Worm (Caenorhabditis elegans) whole organism, mixed stage, embryonic: ENCODE measurements around the gene R10E4.6.

Source experiments
- M03D4.4 ChIP-seq: sonication (generic microtip); optimal IDR thresholded peaks from 2 replicates; lab custom pipeline; 2017; ENCODE audit warnings: mild to moderate bottlenecking, missing genetic modification characterization, missing compliant biosample characterization
- bed-3 ChIP-seq: fragments of 200-800 bp; sonication (Bioruptor generic); optimal IDR thresholded peaks from 3 replicates; lab custom pipeline; 2018; ENCODE audit warnings: mild to moderate bottlenecking, missing genetic modification characterization, moderate library complexity, missing compliant biosample characterization
- blmp-1 ChIP-seq: fragments of 150-350 bp; optimal IDR thresholded peaks from 2 replicates; lab custom pipeline; 2014; ENCODE audit warnings: missing biosample characterization, missing genetic modification characterization
- ceh-39 ChIP-seq: fragments of 150-350 bp; optimal IDR thresholded peaks from 2 replicates; lab custom pipeline; 2014; ENCODE audit warnings: missing biosample characterization, missing genetic modification characterization
- ceh-43 ChIP-seq: fragments of 200-800 bp; sonication (Bioruptor generic); optimal IDR thresholded peaks from 2 replicates; lab custom pipeline; 2018; ENCODE audit warnings: mild to moderate bottlenecking, missing genetic modification characterization, moderate library complexity, missing compliant biosample characterization
- ceh-83 ChIP-seq: fragments of 200-800 bp; sonication (Bioruptor generic); optimal IDR thresholded peaks from 2 replicates; lab custom pipeline; 2018; ENCODE audit warnings: mild to moderate bottlenecking, missing genetic modification characterization, missing compliant biosample characterization
- ces-1 ChIP-seq: fragments of 150-350 bp; optimal IDR thresholded peaks from 2 replicates; lab custom pipeline; 2014; ENCODE audit warnings: missing biosample characterization, missing genetic modification reagents, missing genetic modification characterization
- cnd-1 ChIP-seq: fragments of 200-800 bp; sonication (Bioruptor generic); optimal IDR thresholded peaks from 2 replicates; lab custom pipeline; 2018; ENCODE audit warnings: mild to moderate bottlenecking, missing genetic modification characterization, missing compliant biosample characterization
- drap-1 ChIP-seq: fragments of 200-800 bp; sonication (Bioruptor generic); optimal IDR thresholded peaks from 3 replicates; lab custom pipeline; 2018; ENCODE audit warnings: mild to moderate bottlenecking, missing genetic modification characterization, missing compliant biosample characterization
- elt-1 ChIP-seq: sonication (generic microtip); optimal IDR thresholded peaks from 2 replicates; lab custom pipeline; 2017; ENCODE audit warnings: missing genetic modification characterization, mild to moderate bottlenecking, missing compliant biosample characterization, antibody characterized with exemption, moderate library complexity, borderline replicate concordance; ENCODE audit not compliant: insufficient read depth
- elt-3 ChIP-seq: fragments of 150-350 bp; optimal IDR thresholded peaks from 2 replicates; lab custom pipeline; 2014; ENCODE audit warnings: missing biosample characterization, missing genetic modification characterization
- flh-1 ChIP-seq: fragments of 200-800 bp; sonication (Bioruptor generic); optimal IDR thresholded peaks from 2 replicates; lab custom pipeline; 2018; ENCODE audit warnings: mild to moderate bottlenecking, missing genetic modification characterization, moderate library complexity, missing compliant biosample characterization
- hlh-1 ChIP-seq: fragments of 150-350 bp; optimal IDR thresholded peaks from 2 replicates; lab custom pipeline; 2014; ENCODE audit warnings: missing biosample characterization, missing genetic modification reagents, missing genetic modification characterization
- lin-13 ChIP-seq: fragments of 150-350 bp; optimal IDR thresholded peaks from 2 replicates; lab custom pipeline; 2014; ENCODE audit warnings: missing biosample characterization, missing genetic modification characterization
- lin-32 ChIP-seq: fragments of 200-800 bp; sonication (Bioruptor generic); optimal IDR thresholded peaks from 2 replicates; lab custom pipeline; 2018; ENCODE audit warnings: mild to moderate bottlenecking, missing genetic modification characterization, missing compliant biosample characterization
- lsy-2 ChIP-seq: fragments of 150-350 bp; optimal IDR thresholded peaks from 2 replicates; lab custom pipeline; 2014; ENCODE audit warnings: missing biosample characterization, missing genetic modification characterization
- mab-5 ChIP-seq: fragments of 150-350 bp; optimal IDR thresholded peaks from 2 replicates; lab custom pipeline; 2014; ENCODE audit warnings: missing biosample characterization, missing genetic modification characterization
- mep-1 ChIP-seq: fragments of 150-350 bp; optimal IDR thresholded peaks from 2 replicates; lab custom pipeline; 2017; ENCODE audit warnings: missing biosample characterization, missing genetic modification reagents, missing genetic modification characterization, inconsistent platforms
- mls-2 ChIP-seq: sonication (generic microtip); optimal IDR thresholded peaks from 2 replicates; lab custom pipeline; 2016; ENCODE audit warnings: mild to moderate bottlenecking, missing genetic modification characterization, moderate library complexity, missing compliant biosample characterization
- nhr-2 ChIP-seq: fragments of 150-350 bp; optimal IDR thresholded peaks from 2 replicates; lab custom pipeline; 2014; ENCODE audit warnings: missing biosample characterization, missing genetic modification characterization
- nhr-237 ChIP-seq: fragments of 150-350 bp; optimal IDR thresholded peaks from 2 replicates; lab custom pipeline; 2014; ENCODE audit warnings: missing biosample characterization, missing genetic modification characterization
- nhr-28 ChIP-seq: fragments of 150-350 bp; optimal IDR thresholded peaks from 2 replicates; lab custom pipeline; 2014; ENCODE audit warnings: missing biosample characterization, missing genetic modification characterization
- nhr-76 ChIP-seq: sonication (generic microtip); optimal IDR thresholded peaks from 2 replicates; lab custom pipeline; 2017; ENCODE audit warnings: missing biosample characterization, missing genetic modification characterization
- pha-4 ChIP-seq: fragments of 150-350 bp; optimal IDR thresholded peaks from 2 replicates; lab custom pipeline; 2018; ENCODE audit warnings: missing biosample characterization, missing genetic modification reagents, missing genetic modification characterization
- sptf-1 ChIP-seq: sonication (generic microtip); optimal IDR thresholded peaks from 2 replicates; lab custom pipeline; 2017; ENCODE audit warnings: mild to moderate bottlenecking, missing genetic modification characterization, moderate library complexity, missing compliant biosample characterization
- tbx-8 ChIP-seq: fragments of 200-800 bp; sonication (Bioruptor generic); optimal IDR thresholded peaks from 2 replicates; lab custom pipeline; 2018; ENCODE audit warnings: mild to moderate bottlenecking, missing genetic modification characterization, moderate library complexity, missing compliant biosample characterization
- unc-120 ChIP-seq: sonication (generic microtip); optimal IDR thresholded peaks from 2 replicates; lab custom pipeline; 2017; ENCODE audit warnings: missing genetic modification characterization, missing compliant biosample characterization; ENCODE audit not compliant: poor library complexity, severe bottlenecking
- unc-39 ChIP-seq: fragments of 150-350 bp; optimal IDR thresholded peaks from 2 replicates; lab custom pipeline; 2014; ENCODE audit warnings: missing biosample characterization, missing genetic modification characterization
- zip-8 ChIP-seq: fragments of 150-350 bp; optimal IDR thresholded peaks from 2 replicates; lab custom pipeline; 2014; ENCODE audit warnings: missing biosample characterization, missing genetic modification characterization
- ztf-11 ChIP-seq: fragments of 150-350 bp; optimal IDR thresholded peaks from 2 replicates; lab custom pipeline; 2014; ENCODE audit warnings: missing biosample characterization, missing genetic modification characterization

Gene R10E4.6

DNA sequence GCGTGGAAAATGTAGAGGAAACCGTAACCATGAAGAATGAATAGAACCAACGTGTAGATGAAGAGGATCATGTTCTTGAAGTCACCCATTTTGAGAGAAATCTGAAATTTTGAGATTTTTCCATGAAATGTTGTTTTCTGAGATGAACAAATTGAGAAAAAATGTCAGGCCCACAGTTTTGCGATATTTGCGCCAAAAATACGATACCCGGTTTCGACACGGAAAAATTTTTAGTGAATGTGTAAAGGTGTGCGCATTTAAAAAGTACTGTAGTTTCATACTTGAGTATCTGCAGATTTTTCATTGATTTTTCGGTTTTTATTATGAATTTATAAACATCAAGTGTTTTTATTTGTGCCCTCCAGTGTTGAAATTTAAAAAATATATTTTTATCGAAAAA lies 9.1 kb downstream of the R10E4.6 start, which contains the start of gene R10E4.9:
Gene R10E4.9, minus strand, starts transcription at position 101 of the 400 bp plus-strand sequence.
- no peak for TF ChIP-seq drap-1
- TF ChIP-seq elt-3 (tag; lab: Kevin White, UChicago) = no peak
- no peak for TF ChIP-seq nhr-28 (tag; lab: Kevin White, UChicago)
- TF ChIP-seq M03D4.4 = no peak
- no peak for TF ChIP-seq nhr-76 (tag; lab: Kevin White, UChicago)
- TF ChIP-seq ceh-39 = no peak
- TF ChIP-seq bed-3 (GFP tag; lab: Kevin White, UChicago) = no peak
- TF ChIP-seq hlh-1 = no peak
- no peak for TF ChIP-seq mab-5 (tag; lab: Kevin White, UChicago)
- no peak for TF ChIP-seq cnd-1 (tag; lab: Kevin White, UChicago)
- TF ChIP-seq lin-32 (GFP tag; lab: Kevin White, UChicago) = no peak

DNA sequence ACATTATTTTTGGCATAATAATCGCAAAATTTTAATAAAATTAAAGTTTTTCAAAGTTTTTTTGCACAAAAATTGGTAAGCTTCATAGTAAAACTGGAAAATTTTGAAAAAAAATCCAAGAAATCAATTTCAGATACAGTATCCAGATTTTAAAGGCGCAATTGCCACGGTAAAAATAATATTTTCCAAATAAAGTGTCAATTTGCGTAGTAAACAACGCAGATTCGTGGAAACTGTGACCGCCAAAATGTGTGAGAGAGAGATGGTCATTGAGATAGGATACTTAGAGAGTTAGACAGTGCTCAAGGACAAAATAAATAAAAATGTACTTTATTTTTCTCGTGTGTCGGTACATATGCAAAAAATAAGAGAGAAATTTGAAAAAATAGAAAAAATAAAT lies 9.6 kb downstream of the R10E4.6 start:
- TF ChIP-seq bed-3 (GFP tag; lab: Kevin White, UChicago) (no peak), unc-39 (tag; lab: Kevin White, UChicago) (no peak), lin-32 (GFP tag; lab: Kevin White, UChicago) (no peak), ceh-39 (no peak), ces-1 (GFP tag; lab: Kevin White, UChicago) (no peak), mab-5 (tag; lab: Kevin White, UChicago) (no peak), hlh-1 (no peak), nhr-237 (tag; lab: Kevin White, UChicago) (no peak), zip-8 (tag; lab: Kevin White, UChicago) (no peak), nhr-76 (tag; lab: Kevin White, UChicago) (no peak), flh-1 (GFP tag; lab: Kevin White, UChicago) (no peak), blmp-1 (tag; lab: Kevin White, UChicago) (no peak)

DNA sequence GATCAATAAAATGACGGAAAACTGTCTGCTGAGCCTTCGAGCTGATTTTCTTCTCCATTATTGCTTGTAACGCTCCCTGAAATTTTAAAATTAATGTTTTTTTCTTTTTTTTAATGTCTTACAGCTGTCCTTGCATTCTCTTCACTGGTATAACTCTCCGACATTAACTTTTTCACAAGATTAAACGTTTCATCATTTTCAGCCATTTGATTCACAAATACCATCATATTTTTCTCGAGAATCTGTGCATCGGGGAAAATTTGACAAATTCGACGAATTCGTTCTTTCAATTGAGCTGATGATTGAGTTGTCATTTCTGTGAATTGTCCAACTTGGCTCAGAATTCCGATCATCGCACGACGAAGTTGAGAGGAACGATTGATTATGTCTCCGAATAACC lies 16.1 kb downstream of the R10E4.6 start:
- TF ChIP-seq ceh-43 (GFP tag; lab: Kevin White, UChicago) = no peak
- no peak for TF ChIP-seq flh-1 (GFP tag; lab: Kevin White, UChicago)
- no peak for TF ChIP-seq ztf-11 (tag; lab: Kevin White, UChicago)
- no peak for TF ChIP-seq zip-8 (tag; lab: Kevin White, UChicago)
- TF ChIP-seq drap-1 = no peak
- no peak for TF ChIP-seq lsy-2 (tag; lab: Kevin White, UChicago)
- TF ChIP-seq ceh-83 (GFP tag; lab: Kevin White, UChicago) = no peak
- no peak for TF ChIP-seq ces-1 (GFP tag; lab: Kevin White, UChicago)
- TF ChIP-seq unc-39 (tag; lab: Kevin White, UChicago) = no peak
- TF ChIP-seq blmp-1 (tag; lab: Kevin White, UChicago) = no peak
- no peak for TF ChIP-seq mls-2 (tag; lab: Kevin White, UChicago)
- no peak for TF ChIP-seq tbx-8 (GFP tag; lab: Kevin White, UChicago)
- TF ChIP-seq cnd-1 (tag; lab: Kevin White, UChicago) = no peak
- TF ChIP-seq lin-32 (GFP tag; lab: Kevin White, UChicago) = no peak
- no peak for TF ChIP-seq nhr-237 (tag; lab: Kevin White, UChicago)
- TF ChIP-seq unc-120 = no peak
- no peak for TF ChIP-seq elt-1 (tag; lab: Kevin White, UChicago)
- TF ChIP-seq nhr-28 (tag; lab: Kevin White, UChicago) = no peak
- no peak for TF ChIP-seq mab-5 (tag; lab: Kevin White, UChicago)
- no peak for TF ChIP-seq elt-3 (tag; lab: Kevin White, UChicago)

DNA sequence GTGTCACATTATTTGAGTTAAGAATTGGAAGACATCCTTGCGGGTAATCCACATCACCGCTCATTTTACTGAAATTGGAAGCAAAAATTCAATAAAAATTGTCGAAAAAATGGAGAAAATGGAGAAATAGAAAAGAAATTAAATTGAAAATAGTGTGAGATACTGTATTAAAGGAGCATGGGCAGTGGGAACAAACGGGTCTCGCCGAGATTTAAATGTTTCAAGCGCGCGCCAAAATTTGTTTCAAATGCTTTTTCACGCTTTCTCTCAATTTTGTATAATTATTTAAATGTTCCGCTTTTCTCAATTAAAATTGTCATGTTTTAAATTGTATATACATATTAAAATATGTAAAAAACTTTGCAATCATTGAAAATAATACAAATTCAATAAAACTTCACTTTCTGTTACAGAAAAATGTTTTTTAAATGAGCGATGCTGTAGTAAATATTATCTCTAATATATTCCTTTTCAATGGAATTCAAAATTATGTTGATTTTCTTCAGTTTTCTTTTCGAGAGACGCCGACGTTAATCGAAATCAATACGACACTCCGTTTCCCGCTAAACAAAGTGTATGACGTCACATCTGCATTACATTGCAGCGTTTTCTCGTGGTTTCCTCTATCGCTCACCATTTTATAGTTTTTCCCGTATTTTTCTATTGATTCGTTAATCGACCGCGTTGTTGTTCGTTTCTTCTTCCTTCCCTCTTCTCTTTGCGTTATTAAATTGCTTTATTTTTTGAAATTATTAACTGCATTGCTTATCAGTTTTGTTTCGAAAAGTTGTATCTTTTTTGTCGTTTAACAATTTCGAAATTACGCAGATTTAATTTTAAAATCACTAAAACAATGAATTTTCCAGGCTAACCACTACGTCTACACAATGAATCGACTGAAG lies 20.1 kb downstream of the R10E4.6 start, which contains the start of the genes evl-14 and dcn-1:
Gene evl-14, minus strand, starts transcription at position 68 of the 902 bp plus-strand sequence.
Gene dcn-1, plus strand, starts transcription at position 852 of the 902 bp plus-strand sequence.
- TF ChIP-seq hlh-1 (peak; percentile 34), zip-8 (tag; lab: Kevin White, UChicago) (peak; percentile 67), ceh-39 (peak; percentile 76), nhr-237 (tag; lab: Kevin White, UChicago) (peak; percentile 74), mep-1 (tag; lab: Kevin White, UChicago) (peak; percentile 39), sptf-1 (no peak), unc-39 (tag; lab: Kevin White, UChicago) (no peak), pha-4 (tag; lab: Kevin White, UChicago) (peak; percentile 59), ces-1 (GFP tag; lab: Kevin White, UChicago) (peak; percentile 59), lin-13 (tag; lab: Kevin White, UChicago) (no peak), nhr-2 (no peak), lsy-2 (tag; lab: Kevin White, UChicago) (peak; percentile 68), ceh-43 (GFP tag; lab: Kevin White, UChicago) (no peak)
- TF ChIP-seq, all 35 proteins: peak for 8
